Fruit fly (Drosophila melanogaster) whole organism, embryonic: ENCODE results near the gene Vps29.

ENCODE experiments used
- B-H2 ChIP-seq: fragments of 200-800 bp; sonication (Bioruptor generic); optimal IDR thresholded peaks from 2 replicates; lab custom pipeline; 2018; ENCODE audit warnings: missing biosample characterization, mild to moderate bottlenecking, missing genetic modification characterization
- Blimp-1 ChIP-seq: fragments of 200-800 bp; sonication (Bioruptor generic); optimal IDR thresholded peaks from 3 replicates; lab custom pipeline; 2018; ENCODE audit warnings: missing biosample characterization, missing genetic modification characterization, mild to moderate bottlenecking, moderate library complexity, missing genetic modification reagents
- CG11723 ChIP-seq: fragments of 200-800 bp; sonication (Bioruptor generic); optimal IDR thresholded peaks from 2 replicates; lab custom pipeline; 2017; ENCODE audit warnings: missing biosample characterization, mild to moderate bottlenecking, missing genetic modification characterization
- CG13624 ChIP-seq: fragments of 200-800 bp; sonication (Bioruptor generic); optimal IDR thresholded peaks from 2 replicates; lab custom pipeline; 2016; ENCODE audit warnings: missing biosample characterization, missing genetic modification characterization
- CG15011 ChIP-seq: fragments of 200-800 bp; sonication (Bioruptor generic); optimal IDR thresholded peaks from 3 replicates; lab custom pipeline; 2018; ENCODE audit warnings: missing biosample characterization, mild to moderate bottlenecking, missing genetic modification characterization
- CG17361 ChIP-seq: fragments of 200-800 bp; sonication (Bioruptor generic); IDR thresholded peaks from 3 replicates; pipeline ENCODE4 v1.3.6; 2022; ENCODE audit warnings: missing biosample characterization, missing genetic modification characterization
- CG17568 ChIP-seq: fragments of 200-800 bp; sonication (Bioruptor generic); optimal IDR thresholded peaks from 2 replicates; lab custom pipeline; 2018; ENCODE audit warnings: missing biosample characterization, mild to moderate bottlenecking, missing genetic modification characterization, moderate library complexity
- CG1792 ChIP-seq: fragments of 200-800 bp; sonication (Bioruptor generic); optimal IDR thresholded peaks from 2 replicates; lab custom pipeline; 2016; ENCODE audit warnings: missing biosample characterization, missing genetic modification characterization
- CG18262 ChIP-seq: fragments of 200-800 bp; optimal IDR thresholded peaks from 3 replicates; lab custom pipeline; 2019; ENCODE audit warnings: missing biosample characterization, mild to moderate bottlenecking, missing genetic modification characterization, moderate library complexity
- CG18619 ChIP-seq: fragments of 200-800 bp; sonication (Bioruptor generic); optimal IDR thresholded peaks from 3 replicates; lab custom pipeline; 2017; ENCODE audit warnings: missing biosample characterization, mild to moderate bottlenecking, missing genetic modification characterization
- CG18764 ChIP-seq: fragments of 200-800 bp; sonication (Bioruptor generic); optimal IDR thresholded peaks from 3 replicates; lab custom pipeline; 2016; ENCODE audit warnings: missing biosample characterization, missing genetic modification characterization
- CG33557 ChIP-seq: fragments of 200-800 bp; sonication (Bioruptor generic); optimal IDR thresholded peaks from 2 replicates; lab custom pipeline; 2019; ENCODE audit warnings: missing biosample characterization, mild to moderate bottlenecking, missing genetic modification characterization, moderate library complexity
- CG34224 ChIP-seq: fragments of 200-800 bp; sonication (Bioruptor generic); IDR thresholded peaks from 3 replicates; pipeline ENCODE4 v1.3.6; 2022; ENCODE audit warnings: missing biosample characterization, missing genetic modification characterization; ENCODE audit not compliant: partially characterized antibody
- CG4404 ChIP-seq: fragments of 200-800 bp; sonication (Bioruptor generic); IDR thresholded peaks from 2 replicates; pipeline ENCODE4 v1.3.6; 2022; ENCODE audit warnings: missing biosample characterization, missing genetic modification characterization
- CG4424 ChIP-seq: fragments of 200-800 bp; sonication (Bioruptor generic); optimal IDR thresholded peaks from 3 replicates; lab custom pipeline; 2016; ENCODE audit warnings: missing biosample characterization, missing genetic modification characterization
- CG6254 ChIP-seq: fragments of 200-800 bp; sonication (Bioruptor generic); optimal IDR thresholded peaks from 3 replicates; lab custom pipeline; 2017; ENCODE audit warnings: mild to moderate bottlenecking, missing biosample characterization, missing genetic modification reagents, missing genetic modification characterization
- CG7357 ChIP-seq: fragments of 200-800 bp; sonication (Bioruptor generic); IDR thresholded peaks from 3 replicates; pipeline ENCODE4 v1.3.6; 2022; ENCODE audit warnings: missing biosample characterization, missing genetic modification characterization
- CG7963 ChIP-seq: fragments of 200-800 bp; sonication (Bioruptor generic); IDR thresholded peaks from 3 replicates; pipeline ENCODE4 v1.3.6; 2022; ENCODE audit warnings: missing biosample characterization, missing genetic modification characterization; ENCODE audit not compliant: partially characterized antibody
- CG8089 ChIP-seq: fragments of 200-800 bp; sonication (Bioruptor generic); optimal IDR thresholded peaks from 3 replicates; lab custom pipeline; 2016; ENCODE audit warnings: missing biosample characterization, missing genetic modification characterization
- Chrac-16 ChIP-seq: fragments of 200-800 bp; sonication (Bioruptor generic); optimal IDR thresholded peaks from 3 replicates; lab custom pipeline; 2016; ENCODE audit warnings: missing biosample characterization, missing genetic modification characterization
- Dp ChIP-seq: fragments of 200-800 bp; sonication (Bioruptor generic); optimal IDR thresholded peaks from 2 replicates; lab custom pipeline; 2018; ENCODE audit warnings: missing biosample characterization, mild to moderate bottlenecking, missing genetic modification characterization, moderate library complexity
- ERR ChIP-seq: fragments of 200-800 bp; sonication (Bioruptor generic); optimal IDR thresholded peaks from 2 replicates; lab custom pipeline; 2016; ENCODE audit warnings: missing biosample characterization, missing genetic modification characterization
- Ets97D ChIP-seq: fragments of 200-800 bp; sonication (Bioruptor generic); optimal IDR thresholded peaks from 3 replicates; lab custom pipeline; 2016; ENCODE audit warnings: missing biosample characterization, missing genetic modification characterization
- Hmx ChIP-seq: fragments of 200-800 bp; sonication (Bioruptor generic); optimal IDR thresholded peaks from 2 replicates; lab custom pipeline; 2016; ENCODE audit warnings: missing biosample characterization, missing genetic modification characterization
- Hr51 ChIP-seq, 2 experiments: fragments of 200-800 bp; sonication (Bioruptor generic); optimal IDR thresholded peaks; 2 replicates in 1 of 2; 3 replicates in 1 of 2; lab custom pipeline; 2016 to 2018; ENCODE audit warnings: missing biosample characterization in 2 of 2, missing genetic modification characterization in 2 of 2, mild to moderate bottlenecking in 1 of 2, moderate library complexity in 1 of 2
- Jarid2 ChIP-seq: fragments of 200-800 bp; sonication (Bioruptor generic); optimal IDR thresholded peaks from 3 replicates; lab custom pipeline; 2017; ENCODE audit warnings: mild to moderate bottlenecking, missing biosample characterization, missing genetic modification reagents, missing genetic modification characterization
- Mad ChIP-seq: fragments of 200-800 bp; sonication (Bioruptor generic); optimal IDR thresholded peaks from 2 replicates; lab custom pipeline; 2016; ENCODE audit warnings: missing biosample characterization, missing genetic modification characterization
- Myb ChIP-seq: fragments of 200-800 bp; sonication (Bioruptor generic); optimal IDR thresholded peaks from 2 replicates; lab custom pipeline; 2016; ENCODE audit warnings: missing biosample characterization, missing genetic modification characterization
- NfI ChIP-seq: fragments of 200-800 bp; sonication (Bioruptor generic); optimal IDR thresholded peaks from 3 replicates; lab custom pipeline; 2018; ENCODE audit warnings: missing biosample characterization, mild to moderate bottlenecking, missing genetic modification characterization, moderate library complexity
- Oli ChIP-seq: fragments of 200-800 bp; sonication (Bioruptor generic); optimal IDR thresholded peaks from 2 replicates; lab custom pipeline; 2018; ENCODE audit warnings: missing biosample characterization, mild to moderate bottlenecking, missing genetic modification characterization, moderate library complexity
- Rx ChIP-seq: fragments of 200-800 bp; sonication (Bioruptor generic); IDR thresholded peaks from 2 replicates; pipeline ENCODE4 v1.3.6; 2022; ENCODE audit warnings: missing biosample characterization, missing genetic modification characterization
- Spps ChIP-seq: fragments of 200-800 bp; sonication (Bioruptor generic); optimal IDR thresholded peaks from 2 replicates; lab custom pipeline; 2018; ENCODE audit warnings: missing biosample characterization, mild to moderate bottlenecking, missing genetic modification characterization
- Ssrp ChIP-seq: fragments of 200-800 bp; sonication (Bioruptor generic); optimal IDR thresholded peaks from 2 replicates; lab custom pipeline; 2018; ENCODE audit warnings: missing biosample characterization, mild to moderate bottlenecking, missing genetic modification characterization, moderate library complexity
- Xrp1 ChIP-seq: fragments of 200-800 bp; sonication (Bioruptor generic); IDR thresholded peaks from 2 replicates; pipeline ENCODE4 v1.3.6; 2022; ENCODE audit warnings: missing biosample characterization, missing genetic modification characterization
- bbx ChIP-seq: fragments of 200-800 bp; sonication (Bioruptor generic); IDR thresholded peaks from 2 replicates; pipeline ENCODE4 v1.3.6; 2022; ENCODE audit warnings: missing biosample characterization, missing genetic modification characterization; ENCODE audit not compliant: partially characterized antibody
- bowl ChIP-seq: fragments of 200-800 bp; sonication (Bioruptor generic); IDR thresholded peaks from 2 replicates; pipeline ENCODE4 v1.3.6; 2022; ENCODE audit warnings: missing biosample characterization, missing genetic modification characterization
- bsh ChIP-seq, 2 experiments: fragments of 200-800 bp; sonication (Bioruptor generic); optimal IDR thresholded peaks; 2 replicates each; lab custom pipeline; 2017 to 2018; ENCODE audit warnings: mild to moderate bottlenecking in 2 of 2, missing biosample characterization in 2 of 2, missing genetic modification characterization in 2 of 2, moderate library complexity in 1 of 2
- cas ChIP-seq: fragments of 200-800 bp; sonication (Bioruptor generic); IDR thresholded peaks from 2 replicates; pipeline ENCODE4 v1.3.6; 2022; ENCODE audit warnings: missing biosample characterization, missing genetic modification characterization
- crol ChIP-seq: fragments of 200-800 bp; sonication (Bioruptor generic); IDR thresholded peaks from 2 replicates; pipeline ENCODE4 v1.3.6; 2022; ENCODE audit warnings: missing biosample characterization, missing genetic modification characterization
- cwo ChIP-seq: fragments of 200-800 bp; sonication (Bioruptor generic); optimal IDR thresholded peaks from 3 replicates; lab custom pipeline; 2017; ENCODE audit warnings: missing biosample characterization, missing genetic modification characterization, mild to moderate bottlenecking, moderate library complexity, missing genetic modification reagents
- disco-r ChIP-seq: fragments of 200-800 bp; sonication (Bioruptor generic); optimal IDR thresholded peaks from 2 replicates; lab custom pipeline; 2016; ENCODE audit warnings: missing biosample characterization, missing genetic modification characterization
- grau ChIP-seq: fragments of 200-800 bp; optimal IDR thresholded peaks from 3 replicates; lab custom pipeline; 2019; ENCODE audit warnings: missing biosample characterization, mild to moderate bottlenecking, missing genetic modification characterization, moderate library complexity
- kah ChIP-seq: fragments of 200-800 bp; sonication (Bioruptor generic); optimal IDR thresholded peaks from 2 replicates; lab custom pipeline; 2018; ENCODE audit warnings: missing biosample characterization, mild to moderate bottlenecking, missing genetic modification characterization
- klu ChIP-seq: fragments of 200-800 bp; sonication (Bioruptor generic); IDR thresholded peaks from 2 replicates; pipeline ENCODE4 v1.3.6; 2022; ENCODE audit warnings: missing biosample characterization, missing genetic modification characterization
- nerfin-1 ChIP-seq: fragments of 200-800 bp; sonication (Bioruptor generic); optimal IDR thresholded peaks from 3 replicates; lab custom pipeline; 2019; ENCODE audit warnings: missing biosample characterization, mild to moderate bottlenecking, missing genetic modification characterization, moderate library complexity
- sisA ChIP-seq: fragments of 200-800 bp; sonication (Bioruptor generic); IDR thresholded peaks from 2 replicates; pipeline ENCODE4 v1.3.6; 2022; ENCODE audit warnings: missing biosample characterization, missing genetic modification characterization
- tup ChIP-seq: fragments of 200-800 bp; sonication (Bioruptor generic); optimal IDR thresholded peaks from 2 replicates; lab custom pipeline; 2016; ENCODE audit warnings: missing biosample characterization, mild to moderate bottlenecking, missing genetic modification characterization, moderate library complexity
- vvl ChIP-seq: fragments of 200-800 bp; sonication (Bioruptor generic); IDR thresholded peaks from 2 replicates; pipeline ENCODE4 v1.3.6; 2022; ENCODE audit warnings: missing biosample characterization, missing genetic modification characterization
- wdn ChIP-seq: fragments of 200-800 bp; sonication (Bioruptor generic); IDR thresholded peaks from 2 replicates; pipeline ENCODE4 v1.3.6; 2022; ENCODE audit warnings: missing biosample characterization, missing genetic modification characterization
- zfh2 ChIP-seq: fragments of 200-800 bp; sonication (Bioruptor generic); optimal IDR thresholded peaks from 2 replicates; lab custom pipeline; 2016; ENCODE audit warnings: missing biosample characterization, missing genetic modification characterization

Vps29 gene

dm6 chr2L:1169867-1170415 lies 19.4 kb downstream of the Vps29 start, which contains the start of the genes CG31922 and Plap (continued):
- TF ChIP-seq CG18619 (GFP tag; lab: Kevin White, UChicago) = peak; percentile 66
- peak; percentile 64 for TF ChIP-seq Chrac-16 (GFP tag; lab: Kevin White, UChicago)
- no peak for TF ChIP-seq CG8089 (GFP tag; lab: Kevin White, UChicago)
- TF ChIP-seq cas (GFP tag; lab: Robert Waterston, UW) = no peak
- TF ChIP-seq Xrp1 (GFP tag; lab: Robert Waterston, UW) = peak; percentile 72
- TF ChIP-seq Hmx (GFP tag; lab: Kevin White, UChicago) = peak; percentile 46
- TF ChIP-seq Hr51 (GFP tag; optimal IDR thresholded peaks at IDR 0.05; lab: Kevin White, UChicago) = peak in 1 of 2 experiments; percentile 65
- TF ChIP-seq bowl (GFP tag; lab: Robert Waterston, UW) = no peak
- TF ChIP-seq CG6254 (GFP tag; lab: Kevin White, UChicago) = no peak
- peak; percentile 52 for TF ChIP-seq klu (GFP tag; lab: Robert Waterston, UW)
- no peak for TF ChIP-seq CG17568 (GFP tag; lab: Kevin White, UChicago)
- peak; percentile 69 for TF ChIP-seq CG18262 (tag; lab: Kevin White, UChicago)
- no peak for TF ChIP-seq B-H2 (GFP tag; lab: Kevin White, UChicago)
- no peak for TF ChIP-seq sisA
- TF ChIP-seq Ets97D = peak; percentile 75
- TF ChIP-seq Oli (tag; lab: Kevin White, UChicago) = peak; percentile 51
- peak; percentile 6 for TF ChIP-seq cwo (GFP tag; lab: Kevin White, UChicago)
- peak; percentile 61 for TF ChIP-seq CG33557 (GFP tag; lab: Kevin White, UChicago)
- TF ChIP-seq vvl (GFP tag; lab: Robert Waterston, UW) = peak; percentile 25; the same call in 1 of the 2 replicates
- peak; percentile 77 for TF ChIP-seq CG17361 (GFP tag; lab: Robert Waterston, UW)
- peak; percentile 67 for TF ChIP-seq CG4404 (GFP tag; lab: Robert Waterston, UW)
- TF ChIP-seq bsh (GFP tag; optimal IDR thresholded peaks at IDR 0.05; lab: Kevin White, UChicago) = peak in 1 of 2 experiments; percentile 48
- peak; percentile 81 for TF ChIP-seq CG13624
- peak; percentile 59 for TF ChIP-seq Ssrp (tag; lab: Kevin White, UChicago)
- no peak for TF ChIP-seq CG7963
- no peak for TF ChIP-seq CG7357 (GFP tag; lab: Robert Waterston, UW)
- no peak for TF ChIP-seq tup (GFP tag; lab: Kevin White, UChicago)
- peak; percentile 39 for TF ChIP-seq CG1792 (GFP tag; lab: Kevin White, UChicago)
- TF ChIP-seq CG18764 (GFP tag; lab: Kevin White, UChicago) = peak; percentile 66
- TF ChIP-seq zfh2 (GFP tag; lab: Kevin White, UChicago) = peak; percentile 84
- TF ChIP-seq Dp (GFP tag; lab: Kevin White, UChicago) = peak; percentile 38
- TF ChIP-seq Rx (GFP tag; lab: Robert Waterston, UW) = no peak
- no peak for TF ChIP-seq kah (GFP tag; lab: Kevin White, UChicago)
- peak; percentile 75 for TF ChIP-seq NfI (GFP tag; lab: Kevin White, UChicago)
- peak; percentile 64 for TF ChIP-seq nerfin-1
- TF ChIP-seq CG34224 (GFP tag; lab: Robert Waterston, UW) = peak; percentile 89
- TF ChIP-seq Myb (GFP tag; lab: Kevin White, UChicago) = peak; percentile 85
- peak; percentile 31 for TF ChIP-seq disco-r (GFP tag; lab: Kevin White, UChicago)
- TF ChIP-seq ERR = no peak
- TF ChIP-seq bbx = peak; percentile 83
- peak; percentile 77 for TF ChIP-seq CG4424 (GFP tag; lab: Kevin White, UChicago)
- no peak for TF ChIP-seq CG15011
- peak; percentile 76 for TF ChIP-seq grau
- no peak for TF ChIP-seq crol (GFP tag; lab: Robert Waterston, UW)
- no peak for TF ChIP-seq Blimp-1 (GFP tag; lab: Kevin White, UChicago)
- no peak for TF ChIP-seq Jarid2 (GFP tag; lab: Kevin White, UChicago)
- no peak for TF ChIP-seq wdn
- peak; percentile 70 for TF ChIP-seq Mad (GFP tag; lab: Kevin White, UChicago)
- no peak for TF ChIP-seq CG11723 (GFP tag; lab: Kevin White, UChicago)
- peak; percentile 26 for TF ChIP-seq Spps (tag; lab: Kevin White, UChicago)
